Worm (Caenorhabditis elegans) whole organism, young adult: ENCODE data around the gene Y45F10C.6.

Source experiments
- B0035.1 ChIP-seq: sonication (generic microtip); optimal IDR thresholded peaks from 2 replicates; lab custom pipeline; 2016; ENCODE audit warnings: missing genetic modification characterization, mild to moderate bottlenecking, missing compliant biosample characterization, missing genotype, missing genetic modification reagents
- F22D6.2 ChIP-seq: sonication (generic microtip); optimal IDR thresholded peaks from 2 replicates; lab custom pipeline; 2016; ENCODE audit warnings: mild to moderate bottlenecking, missing genetic modification characterization, missing compliant biosample characterization
- F37B4.10 ChIP-seq: fragments of 200-800 bp; sonication (Bioruptor generic); IDR thresholded peaks from 2 replicates; pipeline ENCODE4 v1.3.6; 2022; ENCODE audit warnings: missing genetic modification characterization, missing compliant biosample characterization
- F49E8.2 ChIP-seq: sonication (generic microtip); optimal IDR thresholded peaks from 3 replicates; lab custom pipeline; 2017; ENCODE audit warnings: missing genetic modification characterization, mild to moderate bottlenecking, missing compliant biosample characterization, antibody characterized with exemption, moderate library complexity; ENCODE audit not compliant: insufficient read depth
- F57A8.1 ChIP-seq: fragments of 200-800 bp; sonication (Bioruptor generic); optimal IDR thresholded peaks from 2 replicates; lab custom pipeline; 2018; ENCODE audit warnings: mild to moderate bottlenecking, missing genetic modification characterization, moderate library complexity, missing compliant biosample characterization
- K12H6.12 ChIP-seq: fragments of 200-800 bp; sonication (Bioruptor generic); optimal IDR thresholded peaks from 2 replicates; lab custom pipeline; 2018; ENCODE audit warnings: mild to moderate bottlenecking, missing genetic modification characterization, missing compliant biosample characterization
- T07F8.4 ChIP-seq: sonication (generic microtip); optimal IDR thresholded peaks from 2 replicates; lab custom pipeline; 2016; ENCODE audit warnings: mild to moderate bottlenecking, missing genetic modification characterization, moderate library complexity, missing compliant biosample characterization
- Y53F4B.3 ChIP-seq: fragments of 200-800 bp; sonication (Bioruptor generic); IDR thresholded peaks from 2 replicates; pipeline ENCODE4 v1.3.6; 2022; ENCODE audit warnings: missing genetic modification reagents, missing genetic modification characterization, missing compliant biosample characterization
- Y67H2A.10 ChIP-seq: fragments of 200-800 bp; sonication (Bioruptor generic); conservative IDR thresholded peaks from 2 replicates; pipeline ENCODE4 v1.3.6; 2022; ENCODE audit warnings: missing genetic modification reagents, missing genetic modification characterization, missing compliant biosample characterization
- aptf-2 ChIP-seq: fragments of 200-800 bp; sonication (Bioruptor generic); conservative IDR thresholded peaks from 2 replicates; pipeline ENCODE4 v1.3.6; 2022; ENCODE audit warnings: missing genetic modification reagents, missing genetic modification characterization, missing compliant biosample characterization
- attf-5 ChIP-seq: fragments of 200-800 bp; sonication (Bioruptor generic); optimal IDR thresholded peaks from 2 replicates; lab custom pipeline; 2018; ENCODE audit warnings: mild to moderate bottlenecking, missing genetic modification characterization, missing compliant biosample characterization
- attf-6 ChIP-seq: fragments of 200-800 bp; sonication (Bioruptor generic); IDR thresholded peaks from 2 replicates; pipeline ENCODE4 v1.3.6; 2022; ENCODE audit warnings: missing genetic modification reagents, missing genetic modification characterization, missing compliant biosample characterization
- bed-2 ChIP-seq: fragments of 200-800 bp; sonication (Bioruptor generic); IDR thresholded peaks from 2 replicates; pipeline ENCODE4 v1.3.6; 2022; ENCODE audit warnings: missing genetic modification reagents, missing genetic modification characterization, missing compliant biosample characterization
- cebp-1 ChIP-seq, 2 experiments: fragments of 200-800 bp in 1 of 2; sonication (Bioruptor generic) in 1 of 2; sonication (generic microtip) in 1 of 2; IDR thresholded peaks in 1 of 2; optimal IDR thresholded peaks in 1 of 2; 2 replicates each; pipeline versions ENCODE4 v1.3.6 to Lab custom; 2017 to 2022; ENCODE audit warnings: missing compliant biosample characterization in 2 of 2, missing genetic modification characterization in 2 of 2, mild to moderate bottlenecking in 1 of 2, missing genetic modification reagents in 1 of 2, moderate library complexity in 1 of 2
- cebp-2 ChIP-seq: fragments of 200-800 bp; sonication (Bioruptor generic); IDR thresholded peaks from 2 replicates; pipeline ENCODE4 v1.3.6; 2022; ENCODE audit warnings: missing genetic modification characterization, missing compliant biosample characterization
- ceh-58 ChIP-seq: fragments of 200-800 bp; sonication (Bioruptor generic); IDR thresholded peaks from 2 replicates; pipeline ENCODE4 v1.3.6; 2022; ENCODE audit warnings: missing genetic modification characterization, missing compliant biosample characterization
- chd-7 ChIP-seq: sonication (generic microtip); optimal IDR thresholded peaks from 2 replicates; lab custom pipeline; 2016; ENCODE audit warnings: mild to moderate bottlenecking, missing genetic modification characterization, moderate library complexity, missing compliant biosample characterization
- dox-1 ChIP-seq: fragments of 200-800 bp; sonication (Bioruptor generic); IDR thresholded peaks from 2 replicates; pipeline ENCODE4 v1.3.6; 2022; ENCODE audit warnings: missing genetic modification reagents, missing genetic modification characterization, missing compliant biosample characterization
- dpl-1 ChIP-seq: fragments of 150-350 bp; optimal IDR thresholded peaks from 2 replicates; lab custom pipeline; 2014; ENCODE audit warnings: missing biosample characterization, missing genetic modification reagents, missing genetic modification characterization
- egl-18 ChIP-seq: fragments of 200-800 bp; sonication (Bioruptor generic); IDR thresholded peaks from 2 replicates; pipeline ENCODE4 v1.3.6; 2022; ENCODE audit warnings: missing genetic modification reagents, missing genetic modification characterization, missing compliant biosample characterization
- ekl-4 ChIP-seq: fragments of 200-800 bp; sonication (Bioruptor generic); IDR thresholded peaks from 2 replicates; pipeline ENCODE4 v1.3.6; 2022; ENCODE audit warnings: missing genetic modification reagents, missing genetic modification characterization, missing compliant biosample characterization
- fkh-3 ChIP-seq: sonication (generic microtip); optimal IDR thresholded peaks from 2 replicates; lab custom pipeline; 2016; ENCODE audit warnings: mild to moderate bottlenecking, missing genetic modification characterization, missing compliant biosample characterization
- hmg-1.2 ChIP-seq: fragments of 200-800 bp; sonication (Bioruptor generic); IDR thresholded peaks from 2 replicates; pipeline ENCODE4 v1.3.6; 2022; ENCODE audit warnings: missing genetic modification reagents, missing genetic modification characterization, missing compliant biosample characterization
- hrde-1 ChIP-seq: sonication (generic microtip); optimal IDR thresholded peaks from 2 replicates; lab custom pipeline; 2016; ENCODE audit warnings: missing genetic modification characterization, mild to moderate bottlenecking, missing compliant biosample characterization, moderate library complexity, missing genotype, missing genetic modification reagents, borderline replicate concordance
- madf-10 ChIP-seq: sonication (generic microtip); optimal IDR thresholded peaks from 2 replicates; lab custom pipeline; 2016; ENCODE audit warnings: mild to moderate bottlenecking, missing genetic modification characterization, missing compliant biosample characterization
- madf-3 ChIP-seq: fragments of 200-800 bp; sonication (Bioruptor generic); IDR thresholded peaks from 2 replicates; pipeline ENCODE4 v1.3.6; 2022; ENCODE audit warnings: missing genetic modification reagents, missing genetic modification characterization, missing compliant biosample characterization
- madf-6 ChIP-seq: fragments of 200-800 bp; sonication (Bioruptor generic); IDR thresholded peaks from 2 replicates; pipeline ENCODE4 v1.3.6; 2022; ENCODE audit warnings: missing genetic modification reagents, missing genetic modification characterization, missing compliant biosample characterization
- mel-28 ChIP-seq: sonication (generic microtip); optimal IDR thresholded peaks from 2 replicates; lab custom pipeline; 2016; ENCODE audit warnings: borderline replicate concordance, mild to moderate bottlenecking, missing genetic modification characterization, missing compliant biosample characterization
- mxl-1 ChIP-seq: sonication (generic microtip); optimal IDR thresholded peaks from 2 replicates; lab custom pipeline; 2016; ENCODE audit warnings: missing genetic modification characterization, missing compliant biosample characterization
- nfyb-1 ChIP-seq: fragments of 200-800 bp; sonication (Bioruptor generic); IDR thresholded peaks from 2 replicates; pipeline ENCODE4 v1.3.6; 2022; ENCODE audit warnings: missing genetic modification reagents, missing genetic modification characterization, missing compliant biosample characterization
- nhr-27 ChIP-seq: fragments of 200-800 bp; sonication (Bioruptor generic); optimal IDR thresholded peaks from 2 replicates; lab custom pipeline; 2018; ENCODE audit warnings: mild to moderate bottlenecking, missing genetic modification characterization, moderate library complexity, missing compliant biosample characterization
- nhr-90 ChIP-seq: sonication (generic microtip); optimal IDR thresholded peaks from 2 replicates; lab custom pipeline; 2016; ENCODE audit warnings: missing genotype, mild to moderate bottlenecking, missing genetic modification characterization, missing compliant biosample characterization
- rec-8 ChIP-seq, 2 experiments: sonication (generic microtip); optimal IDR thresholded peaks; 2 replicates each; lab custom pipeline; 2016; ENCODE audit warnings: mild to moderate bottlenecking in 2 of 2, missing genetic modification characterization in 2 of 2, missing genetic modification reagents in 2 of 2, missing genotype in 2 of 2, missing biosample characterization in 1 of 2, missing compliant biosample characterization in 1 of 2, moderate library complexity in 1 of 2
- snpc-3.4 ChIP-seq: sonication (generic microtip); optimal IDR thresholded peaks from 2 replicates; lab custom pipeline; 2017; ENCODE audit warnings: missing genetic modification characterization, mild to moderate bottlenecking, missing compliant biosample characterization, antibody characterized with exemption, moderate library complexity, missing genotype, missing genetic modification reagents
- sptf-2 ChIP-seq: fragments of 200-800 bp; sonication (Bioruptor generic); optimal IDR thresholded peaks from 2 replicates; lab custom pipeline; 2018; ENCODE audit warnings: mild to moderate bottlenecking, missing genetic modification characterization, missing compliant biosample characterization
- tlf-1 ChIP-seq: fragments of 200-800 bp; sonication (Bioruptor generic); optimal IDR thresholded peaks from 2 replicates; lab custom pipeline; 2018; ENCODE audit warnings: mild to moderate bottlenecking, missing genetic modification characterization, missing compliant biosample characterization
- ztf-22 ChIP-seq: fragments of 200-800 bp; sonication (Bioruptor generic); optimal IDR thresholded peaks from 2 replicates; lab custom pipeline; 2018; ENCODE audit warnings: mild to moderate bottlenecking, missing genetic modification characterization, moderate library complexity, missing compliant biosample characterization
- ztf-25 ChIP-seq: fragments of 200-800 bp; sonication (Bioruptor generic); IDR thresholded peaks from 2 replicates; pipeline ENCODE4 v1.3.6; 2022; ENCODE audit warnings: missing genetic modification reagents, missing genetic modification characterization, missing compliant biosample characterization
- ztf-3 ChIP-seq: fragments of 200-800 bp; sonication (Bioruptor generic); optimal IDR thresholded peaks from 2 replicates; lab custom pipeline; 2018; ENCODE audit warnings: mild to moderate bottlenecking, missing genetic modification characterization, missing compliant biosample characterization

Y45F10C.6 gene

ce11 chrIV:13647558-13647957 lies 4.6 kb upstream of the Y45F10C.6 start, which contains the start of gene ule-4:
Gene ule-4 (minus strand): TSS chrIV:13647658.
- no peak for TF ChIP-seq mxl-1 (tag; lab: Kevin White, UChicago)
- TF ChIP-seq attf-6 (GFP tag; lab: Robert Waterston, UW), result no peak
- TF ChIP-seq F57A8.1 (GFP tag; lab: Kevin White, UChicago), result no peak
- no peak for TF ChIP-seq F49E8.2 (tag; lab: Kevin White, UChicago)
- TF ChIP-seq K12H6.12, result no peak
- TF ChIP-seq F37B4.10 (GFP tag; lab: Robert Waterston, UW), result no peak
- no peak for TF ChIP-seq nhr-27 (tag; lab: Kevin White, UChicago)
- TF ChIP-seq attf-5 (GFP tag; lab: Kevin White, UChicago), result no peak
- TF ChIP-seq ztf-3, result no peak
- no peak for TF ChIP-seq cebp-1 (GFP tag; IDR thresholded peaks at IDR 0.05; lab: Robert Waterston, UW)
- no peak for TF ChIP-seq cebp-1 (tag; optimal IDR thresholded peaks at IDR 0.05; lab: Kevin White, UChicago)
- no peak for TF ChIP-seq B0035.1 (tag; lab: Kevin White, UChicago)
- no peak for TF ChIP-seq ekl-4 (GFP tag; lab: Robert Waterston, UW)
- no peak for TF ChIP-seq egl-18 (GFP tag; lab: Robert Waterston, UW)
- TF ChIP-seq hrde-1 (tag; lab: Kevin White, UChicago), result no peak
- TF ChIP-seq nfyb-1 (GFP tag; lab: Robert Waterston, UW), result no peak
- TF ChIP-seq dox-1 (GFP tag; lab: Robert Waterston, UW), result no peak
- no peak for TF ChIP-seq rec-8 (tag; optimal IDR thresholded peaks at IDR 0.05; lab: Kevin White, UChicago)
- no peak for TF ChIP-seq cebp-2 (GFP tag; lab: Robert Waterston, UW)
- TF ChIP-seq fkh-3 (tag; lab: Kevin White, UChicago), result no peak
- TF ChIP-seq Y53F4B.3 (GFP tag; lab: Robert Waterston, UW), result no peak
- TF ChIP-seq, all 124 proteins: peak for 0

DNA sequence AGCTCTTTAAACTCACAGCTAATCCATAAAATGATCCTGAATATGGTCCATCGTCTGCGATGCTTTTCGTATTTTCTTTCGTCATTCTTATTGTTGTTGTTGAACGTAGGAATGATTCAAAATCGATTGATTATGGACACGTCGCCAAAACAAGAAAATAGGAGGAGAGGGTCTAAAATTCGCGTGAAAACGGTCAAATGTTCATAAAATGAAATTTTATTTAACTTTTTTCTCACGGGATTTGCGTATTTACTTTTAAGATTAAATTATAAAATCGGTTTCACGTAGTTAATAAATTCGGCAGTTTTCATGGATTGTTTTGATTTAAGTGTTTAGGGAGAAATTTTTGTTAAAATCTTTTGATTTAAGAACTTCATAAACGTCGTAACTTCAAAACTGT lies 3.0 kb upstream of the Y45F10C.6 start, which contains the start of gene C08F11.10:
Gene C08F11.10 (minus strand): TSS at position 101 of the 400 bp plus-strand sequence.
- no peak for TF ChIP-seq ztf-25 (GFP tag; lab: Robert Waterston, UW)
- no peak for TF ChIP-seq bed-2 (GFP tag; lab: Robert Waterston, UW)
- no peak for TF ChIP-seq T07F8.4 (tag; lab: Kevin White, UChicago)
- TF ChIP-seq nhr-90 (tag; lab: Kevin White, UChicago), result no peak
- no peak for TF ChIP-seq snpc-3.4 (tag; lab: Kevin White, UChicago)
- no peak for TF ChIP-seq chd-7 (tag; lab: Kevin White, UChicago)
- no peak for TF ChIP-seq fkh-3 (tag; lab: Kevin White, UChicago)
- no peak for TF ChIP-seq Y67H2A.10 (GFP tag; lab: Robert Waterston, UW)
- no peak for TF ChIP-seq ceh-58
- no peak for TF ChIP-seq aptf-2 (GFP tag; lab: Robert Waterston, UW)
- TF ChIP-seq, all 124 proteins: peak for 0

ce11 chrIV:13650238-13650637 lies 1.9 kb upstream of the Y45F10C.6 start, which contains the start of gene C08F11.17:
Gene C08F11.17 (minus strand): TSS chrIV:13650338.
- TF ChIP-seq hmg-1.2 (GFP tag; lab: Robert Waterston, UW) (no peak), chd-7 (tag; lab: Kevin White, UChicago) (no peak), tlf-1 (GFP tag; lab: Kevin White, UChicago) (no peak), sptf-2 (no peak), Y67H2A.10 (GFP tag; lab: Robert Waterston, UW) (no peak), dpl-1 (GFP tag; lab: Kevin White, UChicago) (no peak), madf-6 (GFP tag; lab: Robert Waterston, UW) (no peak), mel-28 (tag; lab: Kevin White, UChicago) (no peak), F49E8.2 (tag; lab: Kevin White, UChicago) (no peak), madf-10 (tag; lab: Kevin White, UChicago) (no peak), F22D6.2 (tag; lab: Kevin White, UChicago) (no peak), nhr-90 (tag; lab: Kevin White, UChicago) (no peak), ztf-22 (no peak), madf-3 (GFP tag; lab: Robert Waterston, UW) (no peak)
